Worm (Caenorhabditis elegans): ENCODE results near the gene Y38H6C.9.

ce11 chrV:20547048-20547447, 25.0 kb upstream of the Y38H6C.9 start, which contains the start of gene Y38H6C.18:
- TF ChIP-seq skn-1 (tag; optimal IDR thresholded peaks at IDR 0.05) (no peak), nhr-28 (tag; optimal IDR thresholded peaks at IDR 0.05) (no peak), zag-1 (tag; optimal IDR thresholded peaks at IDR 0.05) (no peak), unc-39 (tag; optimal IDR thresholded peaks at IDR 0.05) (no peak), unc-62 (GFP tag; optimal IDR thresholded peaks at IDR 0.05) (no peak), nhr-237 (tag; optimal IDR thresholded peaks at IDR 0.05) (no peak), ztf-4 (tag; optimal IDR thresholded peaks at IDR 0.05) (no peak), nhr-23 (tag; optimal IDR thresholded peaks at IDR 0.05) (no peak), nhr-11 (tag; optimal IDR thresholded peaks at IDR 0.05) (no peak), jun-1 (tag; optimal IDR thresholded peaks at IDR 0.05) (no peak), ceh-9 (tag; optimal IDR thresholded peaks at IDR 0.05) (no peak), fos-1 (tag; optimal IDR thresholded peaks at IDR 0.05) (no peak)
